Worm (Caenorhabditis elegans) whole organism, early embryonic: ENCODE results near the gene arrd-16.

Experiments
- B0310.2 ChIP-seq: sonication (generic microtip); optimal IDR thresholded peaks from 2 replicates; lab custom pipeline; 2016; ENCODE audit warnings: mild to moderate bottlenecking, missing genetic modification characterization, missing compliant biosample characterization
- F13C5.2 ChIP-seq: sonication (generic microtip); optimal IDR thresholded peaks from 2 replicates; lab custom pipeline; 2017; ENCODE audit warnings: mild to moderate bottlenecking, missing genetic modification characterization, inconsistent platforms, missing compliant biosample characterization
- aly-1 ChIP-seq: sonication (generic microtip); optimal IDR thresholded peaks from 2 replicates; lab custom pipeline; 2016; ENCODE audit warnings: missing genetic modification characterization, missing compliant biosample characterization
- ama-1 ChIP-seq: fragments of 150-350 bp; optimal IDR thresholded peaks from 2 replicates; lab custom pipeline; 2014
- ceh-13 ChIP-seq: fragments of 200-800 bp; sonication (Bioruptor generic); optimal IDR thresholded peaks from 2 replicates; lab custom pipeline; 2018; ENCODE audit warnings: mild to moderate bottlenecking, missing genetic modification characterization, missing compliant biosample characterization
- ceh-36 ChIP-seq: sonication (generic microtip); optimal IDR thresholded peaks from 2 replicates; lab custom pipeline; 2016; ENCODE audit warnings: missing genetic modification characterization, inconsistent platforms, missing compliant biosample characterization
- ets-7 ChIP-seq: sonication (generic microtip); optimal IDR thresholded peaks from 2 replicates; lab custom pipeline; 2016; ENCODE audit warnings: missing genotype, missing genetic modification characterization, missing compliant biosample characterization
- hmbx-1 ChIP-seq: sonication (generic microtip); optimal IDR thresholded peaks from 2 replicates; lab custom pipeline; 2016; ENCODE audit warnings: mild to moderate bottlenecking, missing genetic modification characterization, missing compliant biosample characterization
- hmg-4 ChIP-seq: fragments of 200-800 bp; sonication (Bioruptor generic); optimal IDR thresholded peaks from 2 replicates; lab custom pipeline; 2018; ENCODE audit warnings: mild to moderate bottlenecking, missing genetic modification characterization, missing compliant biosample characterization
- pes-1 ChIP-seq: fragments of 200-800 bp; sonication (Bioruptor generic); IDR thresholded peaks from 2 replicates; pipeline ENCODE4 v1.3.6; 2022; ENCODE audit warnings: missing genetic modification reagents, missing genetic modification characterization, missing compliant biosample characterization
- scrt-1 ChIP-seq: fragments of 200-800 bp; sonication (Bioruptor generic); IDR thresholded peaks from 2 replicates; pipeline ENCODE4 v1.3.6; 2022; ENCODE audit warnings: missing genetic modification characterization, missing compliant biosample characterization
- tbx-37 ChIP-seq: fragments of 200-800 bp; sonication (Bioruptor generic); conservative IDR thresholded peaks from 2 replicates; pipeline ENCODE4 v1.3.6; 2022; ENCODE audit warnings: missing genetic modification reagents, missing genetic modification characterization, missing compliant biosample characterization
- tra-4 ChIP-seq: sonication (generic microtip); optimal IDR thresholded peaks from 2 replicates; lab custom pipeline; 2017; ENCODE audit warnings: missing genetic modification characterization, missing compliant biosample characterization

DNA sequence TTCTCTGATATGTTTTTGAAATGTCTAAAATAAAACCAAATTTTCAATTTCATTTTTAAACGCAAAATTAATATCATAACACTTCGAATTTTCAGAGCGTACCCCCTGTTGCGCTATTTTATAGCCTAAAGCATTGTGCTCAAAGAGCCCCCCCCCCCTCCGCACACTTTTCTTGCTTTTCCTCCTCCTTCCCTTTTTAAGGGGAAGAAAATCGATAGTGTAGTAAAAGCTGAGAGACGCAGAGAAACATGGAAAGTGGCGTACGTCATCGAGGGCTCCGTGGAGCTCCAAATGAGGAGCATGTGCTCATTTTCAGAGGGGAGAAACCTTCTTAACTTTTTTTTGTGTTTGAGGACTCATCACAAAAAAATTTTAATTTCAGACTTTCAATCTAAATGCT lies 12.0 kb upstream of the arrd-16 start, which contains the start of gene cccp-1:
- no peak for TF ChIP-seq ets-7 (tag; lab: Kevin White, UChicago)
- TF ChIP-seq hmg-4 (GFP tag; lab: Kevin White, UChicago): no peak
- TF ChIP-seq scrt-1 (GFP tag; lab: Robert Waterston, UW): no peak
- no peak for TF ChIP-seq ama-1 (lab: Kevin White, UChicago)
- TF ChIP-seq aly-1: no peak
- no peak for TF ChIP-seq hmbx-1 (tag; lab: Kevin White, UChicago)
- no peak for TF ChIP-seq tra-4 (tag; lab: Kevin White, UChicago)
- no peak for TF ChIP-seq F13C5.2 (tag; lab: Kevin White, UChicago)
- TF ChIP-seq ceh-36 (tag; lab: Kevin White, UChicago): no peak
- no peak for TF ChIP-seq B0310.2 (tag; lab: Kevin White, UChicago)
- TF ChIP-seq ceh-13: no peak
- TF ChIP-seq pes-1 (GFP tag; lab: Robert Waterston, UW): no peak
- no peak for TF ChIP-seq tbx-37
